Worm (Caenorhabditis elegans) whole organism, early embryonic: Measurements from ENCODE around the gene stn-2.

ENCODE experiments used
- B0310.2 ChIP-seq: sonication (generic microtip); optimal IDR thresholded peaks from 2 replicates; lab custom pipeline; 2016; ENCODE audit warnings: mild to moderate bottlenecking, missing genetic modification characterization, missing compliant biosample characterization
- ama-1 ChIP-seq: fragments of 150-350 bp; optimal IDR thresholded peaks from 2 replicates; lab custom pipeline; 2014
- ceh-13 ChIP-seq: fragments of 200-800 bp; sonication (Bioruptor generic); optimal IDR thresholded peaks from 2 replicates; lab custom pipeline; 2018; ENCODE audit warnings: mild to moderate bottlenecking, missing genetic modification characterization, missing compliant biosample characterization
- ets-7 ChIP-seq: sonication (generic microtip); optimal IDR thresholded peaks from 2 replicates; lab custom pipeline; 2016; ENCODE audit warnings: missing genotype, missing genetic modification characterization, missing compliant biosample characterization
- hnd-1 ChIP-seq: sonication (generic microtip); optimal IDR thresholded peaks from 2 replicates; lab custom pipeline; 2016; ENCODE audit warnings: missing genetic modification characterization, missing compliant biosample characterization
- scrt-1 ChIP-seq: fragments of 200-800 bp; sonication (Bioruptor generic); IDR thresholded peaks from 2 replicates; pipeline ENCODE4 v1.3.6; 2022; ENCODE audit warnings: missing genetic modification characterization, missing compliant biosample characterization
- sea-1 ChIP-seq: fragments of 200-800 bp; sonication (Bioruptor generic); conservative IDR thresholded peaks from 2 replicates; pipeline ENCODE4 v1.3.6; 2022; ENCODE audit warnings: missing genetic modification characterization, missing compliant biosample characterization
- tbx-37 ChIP-seq: fragments of 200-800 bp; sonication (Bioruptor generic); conservative IDR thresholded peaks from 2 replicates; pipeline ENCODE4 v1.3.6; 2022; ENCODE audit warnings: missing genetic modification reagents, missing genetic modification characterization, missing compliant biosample characterization
- tra-4 ChIP-seq: sonication (generic microtip); optimal IDR thresholded peaks from 2 replicates; lab custom pipeline; 2017; ENCODE audit warnings: missing genetic modification characterization, missing compliant biosample characterization

DNA sequence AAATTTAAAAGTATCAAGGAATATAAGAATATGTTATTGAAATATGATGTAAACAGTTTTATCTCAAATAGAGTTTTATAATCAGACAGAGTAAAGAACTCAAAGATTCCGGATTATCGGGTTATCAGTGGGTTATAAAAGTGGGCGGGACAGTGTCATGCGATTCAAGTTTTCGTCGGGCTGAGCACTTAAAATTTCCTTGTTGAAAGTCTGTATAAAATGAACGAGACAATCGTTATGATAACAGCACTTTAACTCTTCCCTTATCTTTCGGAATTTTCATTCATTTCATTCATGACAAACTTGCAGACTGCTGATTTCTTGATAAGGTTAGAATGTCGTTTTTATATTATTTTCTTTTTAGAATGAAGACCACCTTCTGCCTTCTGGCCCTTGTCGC, 45.2 kb upstream of the stn-2 start, which contains the start of gene spp-14:
- TF ChIP-seq ama-1 (no peak), B0310.2 (tag; lab: Kevin White, UChicago) (no peak), sea-1 (no peak), hnd-1 (tag; lab: Kevin White, UChicago) (no peak), ceh-13 (GFP tag; lab: Kevin White, UChicago) (no peak), ets-7 (tag; lab: Kevin White, UChicago) (no peak), tra-4 (no peak), tbx-37 (GFP tag; lab: Robert Waterston, UW) (no peak), scrt-1 (GFP tag; lab: Robert Waterston, UW) (no peak)
